Fruit fly (Drosophila melanogaster) whole organism: ENCODE results near the gene Pitslre.

Experiments used
- EcR ChIP-seq, 2 experiments: fragments of >200 bp; optimal IDR thresholded peaks; 2 replicates each; lab custom pipeline; 2017; ENCODE audit warnings: missing biosample characterization in 2 of 2, missing genetic modification characterization in 2 of 2, missing genetic modification reagents in 2 of 2
- psq ChIP-seq: fragments of >200 bp; optimal IDR thresholded peaks from 2 replicates; lab custom pipeline; 2017
- usp ChIP-seq: fragments of >200 bp; optimal IDR thresholded peaks from 2 replicates; lab custom pipeline; 2017; ENCODE audit warnings: missing biosample characterization, missing genetic modification characterization, mixed read lengths

- TF ChIP-seq usp (GFP tag; lab: Kevin White, UChicago), result no peak
- TF ChIP-seq psq (lab: Kevin White, UChicago), result no peak
- TF ChIP-seq EcR (GFP tag; optimal IDR thresholded peaks at IDR 0.05; lab: Kevin White, UChicago), result no peak
These were observed 18.0 kb downstream of the Pitslre start for dm6 chr3L:20789299-20789698.
